Fruit fly (Drosophila melanogaster) whole organism, adult: Measurements from ENCODE around the gene Zasp67.
"Not testable (repeated sequence)": the region's sequence is repeated elsewhere in the genome, so short reads cannot be mapped to it uniquely, and the experiment has no call there.

Experiments
- CG11617 ChIP-seq: fragments of 200-800 bp; sonication (Bioruptor generic); optimal IDR thresholded peaks from 2 replicates; lab custom pipeline; 2017; ENCODE audit warnings: mild to moderate bottlenecking, missing biosample characterization, missing genetic modification reagents, missing genetic modification characterization
- CG12768 ChIP-seq: fragments of 200-800 bp; sonication (Bioruptor generic); optimal IDR thresholded peaks from 2 replicates; lab custom pipeline; 2017; ENCODE audit warnings: missing biosample characterization, missing genetic modification characterization, mild to moderate bottlenecking, moderate library complexity, missing genetic modification reagents
- CG14711 ChIP-seq: fragments of 200-800 bp; sonication (Bioruptor generic); optimal IDR thresholded peaks from 2 replicates; lab custom pipeline; 2018; ENCODE audit warnings: missing biosample characterization, mild to moderate bottlenecking, missing genetic modification characterization, moderate library complexity
- CG1620 ChIP-seq: fragments of 200-800 bp; sonication (Bioruptor generic); optimal IDR thresholded peaks from 2 replicates; lab custom pipeline; 2016; ENCODE audit warnings: missing biosample characterization, missing genetic modification characterization
- CG33017 ChIP-seq: fragments of 200-800 bp; sonication (Bioruptor generic); optimal IDR thresholded peaks from 2 replicates; lab custom pipeline; 2018; ENCODE audit warnings: missing biosample characterization, mild to moderate bottlenecking, missing genetic modification characterization, moderate library complexity
- CG5204 ChIP-seq: fragments of 200-800 bp; sonication (Bioruptor generic); optimal IDR thresholded peaks from 2 replicates; lab custom pipeline; 2016; ENCODE audit warnings: missing biosample characterization, missing genetic modification characterization
- CG7045 ChIP-seq: fragments of 200-800 bp; sonication (Bioruptor generic); optimal IDR thresholded peaks from 2 replicates; lab custom pipeline; 2017; ENCODE audit warnings: missing biosample characterization, mild to moderate bottlenecking, missing genetic modification characterization
- CG7101 ChIP-seq: fragments of 200-800 bp; sonication (Bioruptor generic); optimal IDR thresholded peaks from 2 replicates; lab custom pipeline; 2018; ENCODE audit warnings: missing biosample characterization, mild to moderate bottlenecking, missing genetic modification characterization, moderate library complexity
- Clk ChIP-seq: fragments of 200-800 bp; sonication (Bioruptor generic); optimal IDR thresholded peaks from 2 replicates; lab custom pipeline; 2017; ENCODE audit warnings: missing biosample characterization, missing genetic modification characterization
- Crg-1 ChIP-seq: fragments of 200-800 bp; sonication (Bioruptor generic); optimal IDR thresholded peaks from 2 replicates; lab custom pipeline; 2016; ENCODE audit warnings: missing biosample characterization, missing genetic modification characterization
- Hr96 ChIP-seq: fragments of 200-800 bp; sonication (Bioruptor generic); optimal IDR thresholded peaks from 2 replicates; lab custom pipeline; 2016; ENCODE audit warnings: missing biosample characterization, missing genetic modification characterization
- Mnt ChIP-seq: fragments of 200-800 bp; sonication (Bioruptor generic); optimal IDR thresholded peaks from 2 replicates; lab custom pipeline; 2016; ENCODE audit warnings: missing biosample characterization, mild to moderate bottlenecking, missing genetic modification characterization
- bab1 ChIP-seq: fragments of 200-800 bp; sonication (Bioruptor generic); optimal IDR thresholded peaks from 3 replicates; lab custom pipeline; 2019; ENCODE audit warnings: missing biosample characterization, mild to moderate bottlenecking, missing genetic modification characterization, moderate library complexity
- cic ChIP-seq: fragments of 200-800 bp; sonication (Bioruptor generic); optimal IDR thresholded peaks from 2 replicates; lab custom pipeline; 2017; ENCODE audit warnings: missing biosample characterization, mild to moderate bottlenecking, missing genetic modification characterization, moderate library complexity
- cnc ChIP-seq, 2 experiments: fragments of >200 bp; optimal IDR thresholded peaks; 2 replicates each; lab custom pipeline; 2017
- kay ChIP-seq: fragments of 200-800 bp; sonication (Bioruptor generic); peaks from one replicate; lab custom pipeline; 2016; ENCODE audit warnings: missing biosample characterization, missing genetic modification characterization, borderline replicate concordance
- ovo ChIP-seq: fragments of 200-800 bp; sonication (Bioruptor generic); optimal IDR thresholded peaks from 2 replicates; lab custom pipeline; 2016; ENCODE audit warnings: missing biosample characterization, missing genetic modification characterization
- pad ChIP-seq: fragments of 200-800 bp; sonication (Bioruptor generic); optimal IDR thresholded peaks from 3 replicates; lab custom pipeline; 2017; ENCODE audit warnings: missing biosample characterization, missing genetic modification characterization, mild to moderate bottlenecking, moderate library complexity, missing genetic modification reagents
- tj ChIP-seq: fragments of 200-800 bp; sonication (Bioruptor generic); optimal IDR thresholded peaks from 3 replicates; lab custom pipeline; 2017; ENCODE audit warnings: missing biosample characterization, mild to moderate bottlenecking, missing genetic modification characterization, moderate library complexity
- toe ChIP-seq: fragments of 200-800 bp; sonication (Bioruptor generic); optimal IDR thresholded peaks from 2 replicates; lab custom pipeline; 2016; ENCODE audit warnings: missing biosample characterization, missing genetic modification characterization

Gene Zasp67

dm6 chr3L:9799398-9799797 lies 1.9 kb upstream of the Zasp67 start, which contains the start of gene Ilp2:
Gene Ilp2, plus strand, starts transcription at chr3L:9799698.
- TF ChIP-seq CG14711 (tag; lab: Kevin White, UChicago) = no peak

- TF ChIP-seq CG7101 (tag; lab: Kevin White, UChicago); pad (GFP tag; lab: Kevin White, UChicago); CG14711 (tag; lab: Kevin White, UChicago): not testable (repeated sequence)
Observed at dm6 chr3L:9798120-9798519, 633 bp upstream of the Zasp67 start, which contains the start of gene Ilp1. Gene Ilp1, plus strand, starts transcription at chr3L:9798420.

- no peak for TF ChIP-seq CG1620 (GFP tag; lab: Kevin White, UChicago)
- no peak for TF ChIP-seq Hr96 (GFP tag; lab: Kevin White, UChicago)
- TF ChIP-seq tj (GFP tag; lab: Kevin White, UChicago) = no peak
- TF ChIP-seq Mnt (GFP tag; lab: Kevin White, UChicago) = no peak
- TF ChIP-seq Clk (GFP tag; lab: Kevin White, UChicago) = no peak
- TF ChIP-seq CG14711 (tag; lab: Kevin White, UChicago) = no peak
- no peak for TF ChIP-seq pad (GFP tag; lab: Kevin White, UChicago)
- no peak for TF ChIP-seq CG11617 (GFP tag; lab: Kevin White, UChicago)
- TF ChIP-seq ovo = no peak
- no peak for TF ChIP-seq toe (GFP tag; lab: Kevin White, UChicago)
- no peak for TF ChIP-seq CG7045 (GFP tag; lab: Kevin White, UChicago)
- no peak for TF ChIP-seq CG7101 (tag; lab: Kevin White, UChicago)
- TF ChIP-seq bab1 (GFP tag; lab: Kevin White, UChicago) = no peak
- no peak for TF ChIP-seq CG5204
- TF ChIP-seq Crg-1 (GFP tag; lab: Kevin White, UChicago) = no peak
- TF ChIP-seq CG33017 (tag; lab: Kevin White, UChicago) = no peak
- TF ChIP-seq cnc (optimal IDR thresholded peaks at IDR 0.05; lab: Kevin White, UChicago) = no peak
- TF ChIP-seq kay = no peak
- no peak for TF ChIP-seq CG12768 (GFP tag; lab: Kevin White, UChicago)
Observed at dm6 chr3L:9786746-9787145, 10.7 kb downstream of the Zasp67 start, which contains the start of gene CG32052. Gene CG32052, plus strand, starts transcription at chr3L:9787046.

DNA sequence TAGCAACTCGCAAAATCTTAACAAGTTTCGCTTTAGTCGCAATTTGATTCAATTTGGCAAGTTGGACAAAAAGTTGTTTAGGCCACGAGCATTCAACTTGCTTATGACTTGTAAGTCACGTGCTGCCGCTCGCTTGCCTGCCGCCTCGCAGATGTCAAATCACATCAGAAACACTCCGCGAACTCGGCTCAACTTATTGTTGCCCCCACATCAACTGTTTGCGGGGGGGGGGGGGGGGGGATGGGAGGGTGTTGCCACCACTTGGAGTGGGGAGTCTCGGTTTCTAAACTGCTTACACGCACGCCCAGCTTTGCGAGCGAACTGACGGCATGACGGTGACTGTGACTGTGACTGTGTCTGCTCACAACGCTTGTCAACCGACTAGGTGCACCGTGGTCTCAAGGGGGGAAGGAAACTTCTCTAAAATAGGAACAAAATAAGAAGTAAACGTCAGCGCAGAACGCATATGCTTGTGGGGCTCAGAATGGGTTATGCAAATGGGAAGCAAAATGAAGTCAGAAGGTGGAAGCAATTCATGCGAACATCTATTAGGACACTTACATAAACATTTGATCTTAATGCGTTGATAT lies 20.6 kb downstream of the Zasp67 start:
- TF ChIP-seq Mnt (GFP tag; lab: Kevin White, UChicago) (no peak), CG33017 (tag; lab: Kevin White, UChicago) (no peak), CG11617 (GFP tag; lab: Kevin White, UChicago) (no peak), cnc (optimal IDR thresholded peaks at IDR 0.05; lab: Kevin White, UChicago) (no peak), Crg-1 (GFP tag; lab: Kevin White, UChicago) (no peak), CG1620 (GFP tag; lab: Kevin White, UChicago) (no peak), Clk (GFP tag; lab: Kevin White, UChicago) (no peak), CG12768 (GFP tag; lab: Kevin White, UChicago) (no peak), bab1 (GFP tag; lab: Kevin White, UChicago) (no peak), cic (GFP tag; lab: Kevin White, UChicago) (no peak), CG5204 (no peak), pad (GFP tag; lab: Kevin White, UChicago) (no peak), CG14711 (tag; lab: Kevin White, UChicago) (no peak), toe (GFP tag; lab: Kevin White, UChicago) (no peak)

- no peak for TF ChIP-seq CG14711 (tag; lab: Kevin White, UChicago)
- no peak for TF ChIP-seq CG12768 (GFP tag; lab: Kevin White, UChicago)
- no peak for TF ChIP-seq Crg-1 (GFP tag; lab: Kevin White, UChicago)
- TF ChIP-seq CG33017 (tag; lab: Kevin White, UChicago) = no peak
- no peak for TF ChIP-seq CG7045 (GFP tag; lab: Kevin White, UChicago)
- no peak for TF ChIP-seq CG5204
- TF ChIP-seq CG1620 (GFP tag; lab: Kevin White, UChicago) = no peak
- no peak for TF ChIP-seq CG7101 (tag; lab: Kevin White, UChicago)
- no peak for TF ChIP-seq tj (GFP tag; lab: Kevin White, UChicago)
- no peak for TF ChIP-seq CG11617 (GFP tag; lab: Kevin White, UChicago)
- no peak for TF ChIP-seq toe (GFP tag; lab: Kevin White, UChicago)
Observed at dm6 chr3L:9775728-9776127, 21.8 kb downstream of the Zasp67 start.

dm6 chr3L:9768385-9768784 lies 29.1 kb downstream of the Zasp67 start:
- TF ChIP-seq kay (no peak), CG33017 (tag; lab: Kevin White, UChicago) (no peak), CG12768 (GFP tag; lab: Kevin White, UChicago) (no peak), Hr96 (GFP tag; lab: Kevin White, UChicago) (no peak), CG14711 (tag; lab: Kevin White, UChicago) (no peak), CG5204 (no peak), Crg-1 (GFP tag; lab: Kevin White, UChicago) (no peak), CG7045 (GFP tag; lab: Kevin White, UChicago) (no peak)
